Worm (Caenorhabditis elegans) whole organism, L2 larva: ENCODE measurements around the gene math-31.
A peak's percentile ranks its signal among the peaks of the same experiment; 100 is the strongest.

ENCODE experiments used
- blmp-1 ChIP-seq: sonication (generic microtip); optimal IDR thresholded peaks from 2 replicates; lab custom pipeline; 2017; ENCODE audit warnings: missing genetic modification characterization, mild to moderate bottlenecking, missing compliant biosample characterization, antibody characterized with exemption, moderate library complexity; ENCODE audit not compliant: insufficient read depth
- crh-2 ChIP-seq: sonication (generic microtip); optimal IDR thresholded peaks from 2 replicates; lab custom pipeline; 2017; ENCODE audit warnings: missing biosample characterization, missing genetic modification characterization
- dmd-4 ChIP-seq: sonication (generic microtip); optimal IDR thresholded peaks from 2 replicates; lab custom pipeline; 2017; ENCODE audit warnings: missing biosample characterization, missing genetic modification characterization
- fos-1 ChIP-seq: fragments of 150-350 bp; optimal IDR thresholded peaks from 2 replicates; lab custom pipeline; 2014; ENCODE audit warnings: missing biosample characterization, missing genetic modification characterization
- lin-13 ChIP-seq: fragments of 150-350 bp; optimal IDR thresholded peaks from 2 replicates; lab custom pipeline; 2014; ENCODE audit warnings: missing biosample characterization, missing genetic modification reagents, missing genetic modification characterization
- nhr-11 ChIP-seq: fragments of 150-350 bp; optimal IDR thresholded peaks from 2 replicates; lab custom pipeline; 2014; ENCODE audit warnings: missing biosample characterization, missing genetic modification characterization
- nhr-129 ChIP-seq: fragments of 150-350 bp; optimal IDR thresholded peaks from 2 replicates; lab custom pipeline; 2014; ENCODE audit warnings: missing biosample characterization, missing genetic modification characterization
- nhr-25 ChIP-seq: fragments of 150-350 bp; sonication (generic microtip); optimal IDR thresholded peaks from 3 replicates; lab custom pipeline; 2014; ENCODE audit warnings: missing biosample characterization, missing genetic modification characterization
- skn-1 ChIP-seq: sonication (generic microtip); optimal IDR thresholded peaks from 2 replicates; lab custom pipeline; 2017; ENCODE audit warnings: missing biosample characterization, missing genetic modification characterization
- zag-1 ChIP-seq: fragments of 150-350 bp; optimal IDR thresholded peaks from 2 replicates; lab custom pipeline; 2014; ENCODE audit warnings: missing biosample characterization, missing genetic modification characterization

The math-31 gene

DNA sequence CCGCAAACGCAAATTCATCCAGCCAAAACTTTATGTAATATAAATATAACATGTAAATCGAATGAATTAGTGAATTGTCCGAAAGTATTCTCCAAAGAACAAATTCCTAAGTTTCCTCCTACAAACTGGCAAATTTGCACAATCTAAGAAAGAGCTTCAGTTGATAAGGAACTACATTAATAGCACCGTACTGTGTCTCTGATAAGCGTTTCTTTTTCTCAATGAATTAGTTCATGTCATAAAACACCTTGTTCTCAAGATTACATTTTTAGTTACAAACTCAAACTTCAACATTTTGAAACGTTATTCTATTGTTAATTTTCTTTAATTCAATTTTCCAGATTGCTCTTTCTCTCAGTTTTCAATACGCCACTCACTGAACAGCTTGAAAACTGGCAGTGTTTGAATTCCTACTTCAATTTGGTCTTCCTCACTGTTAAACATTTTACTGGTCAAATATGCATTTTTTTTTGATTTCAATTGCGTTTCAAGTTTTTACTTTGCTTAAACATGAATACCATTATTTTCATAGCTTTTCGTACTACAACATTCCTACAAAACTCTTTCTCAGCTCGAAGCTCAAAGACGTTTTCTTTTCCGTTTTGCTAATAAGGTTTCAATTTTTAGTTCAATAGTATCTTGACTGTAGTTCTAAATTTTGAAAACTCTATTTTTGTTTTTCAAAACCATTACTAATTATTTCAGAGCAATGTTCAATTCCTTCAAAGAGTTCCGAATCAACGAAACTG, 46.8 kb downstream of the math-31 start, which contains the start of gene math-15:
TSS of gene math-15 (plus strand) at position 699 of the 749 bp plus-strand sequence.
- TF ChIP-seq nhr-129 (tag; lab: Kevin White, UChicago) = no peak
- peak; percentile 50 for TF ChIP-seq fos-1
- no peak for TF ChIP-seq nhr-25 (tag; lab: Kevin White, UChicago)

ce11 chrII:1864278-1864677, 48.4 kb downstream of the math-31 start, which contains the start of gene C16C4.17:
Gene C16C4.17 (plus strand): TSS chrII:1864578.
- TF ChIP-seq blmp-1 (tag; lab: Kevin White, UChicago) = no peak
- TF ChIP-seq crh-2 (tag; lab: Kevin White, UChicago) = no peak
- TF ChIP-seq dmd-4 (tag; lab: Kevin White, UChicago) = no peak
- TF ChIP-seq lin-13 (GFP tag; lab: Kevin White, UChicago) = no peak
- TF ChIP-seq nhr-11 (tag; lab: Kevin White, UChicago) = no peak
- no peak for TF ChIP-seq skn-1 (tag; lab: Kevin White, UChicago)
- TF ChIP-seq zag-1 = no peak
